Worm (Caenorhabditis elegans): ENCODE data around the gene K09A9.8.

- TF ChIP-seq sox-4 (tag; optimal IDR thresholded peaks at IDR 0.05) (no peak), dve-1 (tag; optimal IDR thresholded peaks at IDR 0.05) (no peak)
Measured at ce11 chrX:15576942-15577341, 20.0 kb downstream of the K09A9.8 start, which contains the start of gene K09A9.6.
